Fruit fly (Drosophila melanogaster) whole organism, embryonic: ENCODE measurements around the gene CG14100.

ENCODE experiments used
- Asciz ChIP-seq: fragments of 200-800 bp; sonication (Bioruptor generic); optimal IDR thresholded peaks from 2 replicates; lab custom pipeline; 2017; ENCODE audit warnings: missing biosample characterization, mild to moderate bottlenecking, missing genetic modification characterization, missing genetic modification reagents
- Awh ChIP-seq: fragments of 200-800 bp; sonication (Bioruptor generic); IDR thresholded peaks from 2 replicates; pipeline ENCODE4, ENCODE4 v1.3.6; 2022; ENCODE audit warnings: missing biosample characterization, missing genetic modification characterization
- Bgb ChIP-seq: fragments of 200-800 bp; sonication (Bioruptor generic); IDR thresholded peaks from 2 replicates; pipeline ENCODE4 v1.3.6; 2022; ENCODE audit warnings: missing biosample characterization, missing genetic modification characterization; ENCODE audit not compliant: partially characterized antibody
- CG10654 ChIP-seq: fragments of 200-800 bp; sonication (Bioruptor generic); optimal IDR thresholded peaks from 2 replicates; lab custom pipeline; 2016; ENCODE audit warnings: missing biosample characterization, missing genetic modification characterization
- CG11456 ChIP-seq: fragments of 200-800 bp; sonication (Bioruptor generic); IDR thresholded peaks from 3 replicates; pipeline ENCODE4 v1.3.6; 2022; ENCODE audit warnings: missing biosample characterization, missing genetic modification characterization
- CG12071 ChIP-seq: fragments of 200-800 bp; sonication (Bioruptor generic); optimal IDR thresholded peaks from 3 replicates; lab custom pipeline; 2018; ENCODE audit warnings: missing biosample characterization, mild to moderate bottlenecking, missing genetic modification characterization
- CG13287 ChIP-seq: fragments of 200-800 bp; sonication (Bioruptor generic); IDR thresholded peaks from 2 replicates; pipeline ENCODE4 v1.3.6; 2022; ENCODE audit warnings: missing biosample characterization, missing genetic modification characterization; ENCODE audit not compliant: partially characterized antibody
- CG13424 ChIP-seq: fragments of 200-800 bp; sonication (Bioruptor generic); optimal IDR thresholded peaks from 2 replicates; lab custom pipeline; 2019; ENCODE audit warnings: missing biosample characterization, mild to moderate bottlenecking, missing genetic modification characterization, moderate library complexity
- CG13894 ChIP-seq: fragments of 200-800 bp; sonication (Bioruptor generic); optimal IDR thresholded peaks from 3 replicates; lab custom pipeline; 2018; ENCODE audit warnings: missing biosample characterization, mild to moderate bottlenecking, missing genetic modification characterization, moderate library complexity
- CG15073 ChIP-seq: fragments of 200-800 bp; sonication (Bioruptor generic); optimal IDR thresholded peaks from 2 replicates; lab custom pipeline; 2016; ENCODE audit warnings: missing biosample characterization, missing genetic modification characterization
- CG1647 ChIP-seq: fragments of 200-800 bp; sonication (Bioruptor generic); optimal IDR thresholded peaks from 3 replicates; lab custom pipeline; 2016; ENCODE audit warnings: missing biosample characterization, missing genetic modification characterization
- CG18476 ChIP-seq: fragments of 200-800 bp; sonication (Bioruptor generic); optimal IDR thresholded peaks from 2 replicates; lab custom pipeline; 2016; ENCODE audit warnings: missing biosample characterization, mild to moderate bottlenecking, missing genetic modification characterization
- CG2199 ChIP-seq: fragments of 200-800 bp; sonication (Bioruptor generic); IDR thresholded peaks from 3 replicates; pipeline ENCODE4 v1.3.6; 2022; ENCODE audit warnings: missing biosample characterization, missing genetic modification characterization
- CG2712 ChIP-seq: fragments of 200-800 bp; optimal IDR thresholded peaks from 3 replicates; lab custom pipeline; 2019; ENCODE audit warnings: missing biosample characterization, mild to moderate bottlenecking, missing genetic modification characterization, moderate library complexity
- CG3163 ChIP-seq: fragments of 200-800 bp; sonication (Bioruptor generic); optimal IDR thresholded peaks from 3 replicates; lab custom pipeline; 2016; ENCODE audit warnings: missing biosample characterization, missing genetic modification characterization
- CG32772 ChIP-seq: fragments of 200-800 bp; sonication (Bioruptor generic); IDR thresholded peaks from 2 replicates; pipeline ENCODE4 v1.3.6; 2022; ENCODE audit warnings: missing biosample characterization, missing genetic modification characterization
- CG33557 ChIP-seq: fragments of 200-800 bp; sonication (Bioruptor generic); optimal IDR thresholded peaks from 2 replicates; lab custom pipeline; 2019; ENCODE audit warnings: missing biosample characterization, mild to moderate bottlenecking, missing genetic modification characterization, moderate library complexity
- CG3407 ChIP-seq: fragments of 200-800 bp; sonication (Bioruptor generic); optimal IDR thresholded peaks from 2 replicates; lab custom pipeline; 2018; ENCODE audit warnings: missing biosample characterization, mild to moderate bottlenecking, missing genetic modification characterization
- CG34422 ChIP-seq: fragments of 200-800 bp; sonication (Bioruptor generic); IDR thresholded peaks from 3 replicates; pipeline ENCODE4 v1.3.6; 2022; ENCODE audit warnings: missing biosample characterization, missing genetic modification characterization
- CG43689 ChIP-seq: fragments of 200-800 bp; sonication (Bioruptor generic); IDR thresholded peaks from 2 replicates; pipeline ENCODE4 v1.3.6; 2022; ENCODE audit warnings: missing biosample characterization, missing genetic modification characterization
- CoRest ChIP-seq: fragments of 200-800 bp; sonication (Bioruptor generic); optimal IDR thresholded peaks from 3 replicates; lab custom pipeline; 2018; ENCODE audit warnings: missing biosample characterization, mild to moderate bottlenecking, missing genetic modification characterization, moderate library complexity
- Dip3 ChIP-seq: fragments of 200-800 bp; sonication (Bioruptor generic); optimal IDR thresholded peaks from 3 replicates; lab custom pipeline; 2016; ENCODE audit warnings: missing biosample characterization, missing genetic modification characterization
- Dll ChIP-seq: fragments of 200-800 bp; sonication (Bioruptor generic); IDR thresholded peaks from 4 replicates; pipeline ENCODE4 v1.3.6; 2022; ENCODE audit warnings: missing biosample characterization, missing genetic modification characterization; ENCODE audit not compliant: partially characterized antibody
- Doc3 ChIP-seq: fragments of 200-800 bp; sonication (Bioruptor generic); IDR thresholded peaks from 3 replicates; pipeline ENCODE4 v1.3.6; 2022; ENCODE audit warnings: missing biosample characterization, missing genetic modification characterization; ENCODE audit not compliant: partially characterized antibody
- Eip74EF ChIP-seq, 2 experiments: fragments of 200-800 bp in 1 of 2; fragments of >200 bp in 1 of 2; sonication (Bioruptor generic) in 1 of 2; optimal IDR thresholded peaks; 2 replicates each; lab custom pipeline; 2017 to 2019; ENCODE audit warnings: missing biosample characterization in 2 of 2, missing genetic modification characterization in 2 of 2, mild to moderate bottlenecking in 1 of 2, moderate library complexity in 1 of 2
- Gsc ChIP-seq: fragments of 200-800 bp; sonication (Bioruptor generic); IDR thresholded peaks from 2 replicates; pipeline ENCODE4 v1.3.6; 2022; ENCODE audit warnings: missing biosample characterization, missing genetic modification characterization
- HmgD ChIP-seq: fragments of 200-800 bp; sonication (Bioruptor generic); optimal IDR thresholded peaks from 3 replicates; lab custom pipeline; 2016; ENCODE audit warnings: missing biosample characterization, missing genetic modification characterization
- HmgZ ChIP-seq: fragments of 200-800 bp; sonication (Bioruptor generic); optimal IDR thresholded peaks from 2 replicates; lab custom pipeline; 2018; ENCODE audit warnings: missing biosample characterization, mild to moderate bottlenecking, missing genetic modification characterization
- Hr51 ChIP-seq, 2 experiments: fragments of 200-800 bp; sonication (Bioruptor generic); optimal IDR thresholded peaks; 2 replicates in 1 of 2; 3 replicates in 1 of 2; lab custom pipeline; 2016 to 2018; ENCODE audit warnings: missing biosample characterization in 2 of 2, missing genetic modification characterization in 2 of 2, mild to moderate bottlenecking in 1 of 2, moderate library complexity in 1 of 2
- MTF-1 ChIP-seq: fragments of 200-800 bp; sonication (Bioruptor generic); optimal IDR thresholded peaks from 2 replicates; lab custom pipeline; 2018; ENCODE audit warnings: missing biosample characterization, mild to moderate bottlenecking, missing genetic modification characterization, borderline replicate concordance
- Meics ChIP-seq: fragments of 200-800 bp; sonication (Bioruptor generic); optimal IDR thresholded peaks from 2 replicates; lab custom pipeline; 2017; ENCODE audit warnings: missing biosample characterization, mild to moderate bottlenecking, missing genetic modification characterization
- PHDP ChIP-seq: fragments of 200-800 bp; sonication (Bioruptor generic); optimal IDR thresholded peaks from 3 replicates; lab custom pipeline; 2018; ENCODE audit warnings: missing biosample characterization, mild to moderate bottlenecking, missing genetic modification characterization, moderate library complexity
- Rfx ChIP-seq: fragments of 200-800 bp; sonication (Bioruptor generic); IDR thresholded peaks from 2 replicates; pipeline ENCODE4 v1.3.6; 2022; ENCODE audit warnings: missing biosample characterization, missing genetic modification characterization
- Sox102F ChIP-seq: fragments of 200-800 bp; sonication (Bioruptor generic); optimal IDR thresholded peaks from 2 replicates; lab custom pipeline; 2018; ENCODE audit warnings: missing biosample characterization, mild to moderate bottlenecking, missing genetic modification characterization, moderate library complexity
- Trl ChIP-seq, 3 experiments: fragments of >200 bp in 2 of 3; fragments of 200-800 bp in 1 of 3; sonication (Bioruptor generic) in 1 of 3; optimal IDR thresholded peaks; 2 replicates in 1 of 3; 3 replicates in 2 of 3; lab custom pipeline; 2016 to 2017; ENCODE audit warnings: missing biosample characterization in 1 of 3, missing genetic modification characterization in 1 of 3
- bab2 ChIP-seq: fragments of 200-800 bp; sonication (Bioruptor generic); optimal IDR thresholded peaks from 2 replicates; lab custom pipeline; 2016; ENCODE audit warnings: missing biosample characterization, missing genetic modification characterization
- bowl ChIP-seq: fragments of 200-800 bp; sonication (Bioruptor generic); IDR thresholded peaks from 2 replicates; pipeline ENCODE4 v1.3.6; 2022; ENCODE audit warnings: missing biosample characterization, missing genetic modification characterization
- cg ChIP-seq: fragments of 200-800 bp; sonication (Bioruptor generic); optimal IDR thresholded peaks from 3 replicates; lab custom pipeline; 2019; ENCODE audit warnings: missing biosample characterization, mild to moderate bottlenecking, missing genetic modification characterization, moderate library complexity
- dm ChIP-seq: fragments of 200-800 bp; sonication (Bioruptor generic); optimal IDR thresholded peaks from 3 replicates; lab custom pipeline; 2016; ENCODE audit warnings: missing biosample characterization, missing genetic modification characterization
- dysf ChIP-seq: fragments of 200-800 bp; sonication (Bioruptor generic); IDR thresholded peaks from 3 replicates; pipeline ENCODE4 v1.3.6; 2022; ENCODE audit warnings: missing biosample characterization, missing genetic modification characterization
- insv ChIP-seq, 2 experiments: fragments of 200-800 bp; sonication (Bioruptor generic); optimal IDR thresholded peaks; 3 replicates each; lab custom pipeline; 2016 to 2018; ENCODE audit warnings: missing biosample characterization in 2 of 2, missing genetic modification characterization in 2 of 2
- kni ChIP-seq: fragments of 200-800 bp; sonication (Bioruptor generic); optimal IDR thresholded peaks from 3 replicates; lab custom pipeline; 2017; ENCODE audit warnings: mild to moderate bottlenecking, missing biosample characterization, missing genetic modification reagents, missing genetic modification characterization
- p53 ChIP-seq: fragments of 200-800 bp; sonication (Bioruptor generic); optimal IDR thresholded peaks from 2 replicates; lab custom pipeline; 2016; ENCODE audit warnings: missing biosample characterization, missing genetic modification characterization
- pan ChIP-seq, 4 experiments: fragments of >200 bp in 3 of 4; fragments of 200-800 bp in 1 of 4; sonication (Bioruptor generic) in 1 of 4; optimal IDR thresholded peaks in 3 of 4; IDR thresholded peaks in 1 of 4; 2 replicates each; pipeline versions ENCODE4 v1.3.6 to Lab custom; 2017 to 2022; ENCODE audit warnings: missing biosample characterization in 2 of 4, missing genetic modification characterization in 2 of 4, mixed read lengths in 1 of 4
- sob ChIP-seq: fragments of 200-800 bp; sonication (Bioruptor generic); IDR thresholded peaks from 2 replicates; pipeline ENCODE4 v1.3.6; 2022; ENCODE audit warnings: missing biosample characterization, missing genetic modification characterization
- sr ChIP-seq: fragments of 200-800 bp; sonication (Bioruptor generic); IDR thresholded peaks from 3 replicates; pipeline ENCODE4 v1.3.6; 2022; ENCODE audit warnings: missing biosample characterization, missing genetic modification characterization
- vfl ChIP-seq: fragments of 200-800 bp; sonication (Bioruptor generic); optimal IDR thresholded peaks from 2 replicates; lab custom pipeline; 2016; ENCODE audit warnings: missing biosample characterization, missing genetic modification characterization
- wor ChIP-seq: fragments of 200-800 bp; sonication (Bioruptor generic); IDR thresholded peaks from 2 replicates; pipeline ENCODE4 v1.3.6; 2022; ENCODE audit warnings: missing biosample characterization, missing genetic modification characterization

The CG14100 gene

dm6 chr3L:19563014-19563413, 27.3 kb downstream of the CG14100 start (continued):
- no peak for TF ChIP-seq sr (GFP tag; lab: Robert Waterston, UW)
- TF ChIP-seq CG12071: no peak
- peak; percentile 12; the same call in 1 of the 3 replicates for TF ChIP-seq CG34422 (GFP tag; lab: Robert Waterston, UW)
- no peak for TF ChIP-seq CG18476
- TF ChIP-seq Dip3 (GFP tag; lab: Kevin White, UChicago): no peak
- TF ChIP-seq Asciz (GFP tag; lab: Kevin White, UChicago): no peak
- TF ChIP-seq CG43689 (GFP tag; lab: Robert Waterston, UW): no peak

- TF ChIP-seq CG1647 (GFP tag; lab: Kevin White, UChicago) (no peak), CG15073 (GFP tag; lab: Kevin White, UChicago) (no peak), CG11456 (GFP tag; lab: Robert Waterston, UW) (no peak), HmgD (no peak), CG10654 (GFP tag; lab: Kevin White, UChicago) (no peak), bowl (GFP tag; lab: Robert Waterston, UW) (no peak), kni (GFP tag; lab: Kevin White, UChicago) (peak; percentile 96), dm (GFP tag; lab: Kevin White, UChicago) (no peak), CG13894 (tag; lab: Kevin White, UChicago) (peak; percentile 47), Hr51 (GFP tag; optimal IDR thresholded peaks at IDR 0.05; lab: Kevin White, UChicago) (no peak), Rfx (GFP tag; lab: Robert Waterston, UW) (no peak), MTF-1 (no peak), CG3407 (GFP tag; lab: Kevin White, UChicago) (no peak), Doc3 (GFP tag; lab: Robert Waterston, UW) (no peak), CoRest (tag; lab: Kevin White, UChicago) (no peak), Eip74EF (GFP tag; optimal IDR thresholded peaks at IDR 0.05; lab: Kevin White, UChicago) (no peak), pan (optimal IDR thresholded peaks at IDR 0.05; lab: Kevin White, UChicago) (no peak), pan (GFP tag; optimal IDR thresholded peaks at IDR 0.05 in 1 of 2, IDR thresholded peaks at IDR 0.05 in 1 of 2) (no peak), CG33557 (GFP tag; lab: Kevin White, UChicago) (no peak), Meics (GFP tag; lab: Kevin White, UChicago) (no peak), sob (GFP tag; lab: Robert Waterston, UW) (no peak), CG32772 (GFP tag; lab: Robert Waterston, UW) (no peak), CG13424 (tag; lab: Kevin White, UChicago) (no peak), CG13287 (no peak; the same call in 1 of the 2 replicates), CG2199 (GFP tag; lab: Robert Waterston, UW) (peak; percentile 44; the same call in 1 of the 3 replicates), Dll (GFP tag; lab: Robert Waterston, UW) (no peak), dysf (GFP tag; lab: Robert Waterston, UW) (0 out of 3 replicates have a peak, but pooled peaks have one; percentile 8), Trl (optimal IDR thresholded peaks at IDR 0.05; lab: Kevin White, UChicago) (peak; percentile 16 to 34), Trl (GFP tag; optimal IDR thresholded peaks at IDR 0.05; lab: Kevin White, UChicago) (no peak), wor (GFP tag; lab: Robert Waterston, UW) (no peak), Awh (GFP tag; lab: Robert Waterston, UW) (no peak), Bgb (GFP tag; lab: Robert Waterston, UW) (no peak), bab2 (no peak), cg (GFP tag; lab: Kevin White, UChicago) (peak; percentile 85), CG3163 (GFP tag; lab: Kevin White, UChicago) (no peak), p53 (GFP tag; lab: Kevin White, UChicago) (no peak), insv (GFP tag; optimal IDR thresholded peaks at IDR 0.05; lab: Kevin White, UChicago) (no peak), Gsc (no peak), Sox102F (GFP tag; lab: Kevin White, UChicago) (no peak), vfl (GFP tag; lab: Kevin White, UChicago) (no peak), HmgZ (tag; lab: Kevin White, UChicago) (no peak), PHDP (tag; lab: Kevin White, UChicago) (no peak), CG2712 (tag; lab: Kevin White, UChicago) (peak; percentile 11)
These were observed 28.1 kb downstream of the CG14100 start for dm6 chr3L:19562146-19562700.
